Worm (Caenorhabditis elegans) whole organism, L1 larva: ENCODE data around the gene EGAP1.5.
A peak's percentile ranks its signal among the peaks of the same experiment; 100 is the strongest.

Experiments
- C04F5.9 ChIP-seq: sonication (generic microtip); optimal IDR thresholded peaks from 2 replicates; lab custom pipeline; 2016; ENCODE audit warnings: missing genetic modification characterization, missing compliant biosample characterization
- C16A3.4 ChIP-seq: fragments of 150-350 bp; optimal IDR thresholded peaks from 2 replicates; lab custom pipeline; 2014; ENCODE audit warnings: missing biosample characterization, missing genetic modification characterization
- blmp-1 ChIP-seq: fragments of 150-350 bp; optimal IDR thresholded peaks from 2 replicates; lab custom pipeline; 2014; ENCODE audit warnings: missing biosample characterization, missing genetic modification characterization
- ceh-88 ChIP-seq: fragments of 200-800 bp; sonication (Bioruptor generic); IDR thresholded peaks from 2 replicates; pipeline ENCODE4 v1.3.6; 2022; ENCODE audit warnings: missing genetic modification characterization, missing compliant biosample characterization
- dpl-1 ChIP-seq, 3 experiments: fragments of 150-350 bp in 2 of 3; sonication (generic microtip) in 1 of 3; optimal IDR thresholded peaks; 2 replicates each; lab custom pipeline; 2014 to 2017; ENCODE audit warnings: missing biosample characterization in 3 of 3, missing genetic modification characterization in 3 of 3, missing genetic modification reagents in 3 of 3
- dsc-1 ChIP-seq: sonication (generic microtip); optimal IDR thresholded peaks from 2 replicates; lab custom pipeline; 2016; ENCODE audit warnings: mild to moderate bottlenecking, missing genetic modification characterization, missing compliant biosample characterization
- efl-1 ChIP-seq, 4 experiments: fragments of 150-350 bp; optimal IDR thresholded peaks in 3 of 4; peaks in 1 of 4; 1 replicate in 1 of 4; 2 replicates in 3 of 4; lab custom pipeline; 2014; ENCODE audit warnings: missing biosample characterization in 2 of 4, missing genetic modification characterization in 2 of 4, missing genetic modification reagents in 2 of 4
- egl-13 ChIP-seq: sonication (generic microtip); optimal IDR thresholded peaks from 2 replicates; lab custom pipeline; 2016; ENCODE audit warnings: missing genotype, missing genetic modification reagents, missing genetic modification characterization, missing compliant biosample characterization
- egl-27 ChIP-seq, 2 experiments: fragments of 150-350 bp in 1 of 2; sonication (generic microtip); optimal IDR thresholded peaks; 3 replicates each; lab custom pipeline; 2017 to 2018; ENCODE audit warnings: missing biosample characterization in 2 of 2, missing genetic modification characterization in 2 of 2, missing genetic modification reagents in 2 of 2
- elt-2 ChIP-seq: sonication (generic microtip); optimal IDR thresholded peaks from 2 replicates; lab custom pipeline; 2016; ENCODE audit warnings: missing genetic modification characterization, mild to moderate bottlenecking, inconsistent platforms, missing compliant biosample characterization, missing genetic modification reagents
- elt-3 ChIP-seq, 6 experiments: fragments of 150-350 bp in 1 of 6; sonication (generic microtip); optimal IDR thresholded peaks; 2 replicates each; lab custom pipeline; 2017 to 2018; ENCODE audit warnings: missing biosample characterization in 6 of 6, missing genetic modification characterization in 6 of 6, inconsistent platforms in 1 of 6
- fkh-10 ChIP-seq: sonication (generic microtip); optimal IDR thresholded peaks from 2 replicates; lab custom pipeline; 2017; ENCODE audit warnings: missing biosample characterization, missing genetic modification reagents, missing genetic modification characterization
- fkh-4 ChIP-seq: sonication (generic microtip); optimal IDR thresholded peaks from 2 replicates; lab custom pipeline; 2016; ENCODE audit warnings: missing compliant biosample characterization, missing genetic modification characterization, borderline replicate concordance
- fos-1 ChIP-seq: fragments of 150-350 bp; optimal IDR thresholded peaks from 2 replicates; lab custom pipeline; 2014; ENCODE audit warnings: missing biosample characterization, missing genetic modification characterization
- grh-1 ChIP-seq: fragments of 200-800 bp; sonication (Bioruptor generic); IDR thresholded peaks from 2 replicates; pipeline ENCODE4 v1.3.6; 2022; ENCODE audit warnings: missing genetic modification reagents, missing genetic modification characterization, missing compliant biosample characterization
- hlh-17 ChIP-seq: fragments of 200-800 bp; sonication (Bioruptor generic); optimal IDR thresholded peaks from 2 replicates; lab custom pipeline; 2018; ENCODE audit warnings: missing genetic modification characterization, mild to moderate bottlenecking, missing compliant biosample characterization, moderate library complexity, borderline replicate concordance
- hpl-2 ChIP-seq: fragments of 150-350 bp; optimal IDR thresholded peaks from 2 replicates; lab custom pipeline; 2014; ENCODE audit warnings: missing biosample characterization, missing genetic modification reagents, missing genetic modification characterization
- isw-1 ChIP-seq: fragments of 200-800 bp; sonication (Bioruptor generic); IDR thresholded peaks from 2 replicates; pipeline ENCODE4 v1.3.6; 2022; ENCODE audit warnings: missing genetic modification characterization, missing compliant biosample characterization
- jun-1 ChIP-seq: fragments of 150-350 bp; optimal IDR thresholded peaks from 2 replicates; lab custom pipeline; 2014; ENCODE audit warnings: missing biosample characterization, missing genetic modification reagents, missing genetic modification characterization
- lin-13 ChIP-seq: fragments of 150-350 bp; optimal IDR thresholded peaks from 2 replicates; lab custom pipeline; 2014; ENCODE audit warnings: missing biosample characterization, missing genetic modification reagents, missing genetic modification characterization
- lin-35 ChIP-seq, 2 experiments: fragments of 150-350 bp; optimal IDR thresholded peaks; 2 replicates each; lab custom pipeline; 2014; ENCODE audit warnings: missing biosample characterization in 2 of 2, missing genetic modification characterization in 2 of 2, missing genetic modification reagents in 2 of 2
- mdl-1 ChIP-seq, 2 experiments: fragments of 150-350 bp; optimal IDR thresholded peaks; 2 replicates each; lab custom pipeline; 2014 to 2017; ENCODE audit warnings: missing biosample characterization in 2 of 2, missing genetic modification characterization in 2 of 2, inconsistent platforms in 1 of 2
- mef-2 ChIP-seq: fragments of 150-350 bp; optimal IDR thresholded peaks from 2 replicates; lab custom pipeline; 2014; ENCODE audit warnings: missing biosample characterization, missing genetic modification characterization
- nhr-76 ChIP-seq: sonication (generic microtip); optimal IDR thresholded peaks from 2 replicates; lab custom pipeline; 2017; ENCODE audit warnings: missing biosample characterization, missing genetic modification characterization
- nhr-85 ChIP-seq: sonication (generic microtip); peaks from one replicate; lab custom pipeline; 2016; ENCODE audit warnings: missing genetic modification characterization, inconsistent platforms, missing compliant biosample characterization
- pag-3 ChIP-seq: sonication (generic microtip); optimal IDR thresholded peaks from 2 replicates; lab custom pipeline; 2017; ENCODE audit warnings: missing genetic modification characterization, mild to moderate bottlenecking, missing compliant biosample characterization, antibody characterized with exemption, borderline replicate concordance; ENCODE audit not compliant: insufficient read depth
- pax-3 ChIP-seq: fragments of 200-800 bp; sonication (Bioruptor generic); optimal IDR thresholded peaks from 2 replicates; lab custom pipeline; 2018; ENCODE audit warnings: mild to moderate bottlenecking, missing genetic modification characterization, moderate library complexity, missing compliant biosample characterization
- pqm-1 ChIP-seq: sonication (generic microtip); optimal IDR thresholded peaks from 3 replicates; lab custom pipeline; 2017; ENCODE audit warnings: missing biosample characterization, missing genetic modification characterization
- snpc-4 ChIP-seq: fragments of 150-350 bp; optimal IDR thresholded peaks from 2 replicates; lab custom pipeline; 2014; ENCODE audit warnings: missing biosample characterization, missing genetic modification characterization
- sox-4 ChIP-seq: sonication (generic microtip); optimal IDR thresholded peaks from 2 replicates; lab custom pipeline; 2016; ENCODE audit warnings: missing genetic modification characterization, missing compliant biosample characterization
- unc-130 ChIP-seq: fragments of 150-350 bp; optimal IDR thresholded peaks from 2 replicates; lab custom pipeline; 2017; ENCODE audit warnings: missing biosample characterization, missing genetic modification characterization, inconsistent platforms
- vab-15 ChIP-seq: sonication (generic microtip); optimal IDR thresholded peaks from 2 replicates; lab custom pipeline; 2017; ENCODE audit warnings: missing genotype, mild to moderate bottlenecking, missing genetic modification characterization, missing compliant biosample characterization
- zip-4 ChIP-seq: fragments of 200-800 bp; sonication (Bioruptor generic); optimal IDR thresholded peaks from 2 replicates; lab custom pipeline; 2018; ENCODE audit warnings: mild to moderate bottlenecking, missing genetic modification characterization, moderate library complexity, missing compliant biosample characterization
- ztf-11 ChIP-seq, 2 experiments: sonication (generic microtip); optimal IDR thresholded peaks; 2 replicates each; lab custom pipeline; 2016 to 2017; ENCODE audit warnings: missing genetic modification characterization in 2 of 2, missing biosample characterization in 1 of 2, missing compliant biosample characterization in 1 of 2

EGAP1.5 gene

ce11 chrIII:5906059-5906458 is 25.5 kb upstream of the EGAP1.5 start, which contains the start of gene dpff-1 (continued):
- TF ChIP-seq ztf-11 (tag; optimal IDR thresholded peaks at IDR 0.05; lab: Kevin White, UChicago) = no peak
- no peak for TF ChIP-seq nhr-85
- TF ChIP-seq pag-3 (tag; lab: Kevin White, UChicago) = no peak
- TF ChIP-seq lin-13 (GFP tag; lab: Kevin White, UChicago) = no peak
- TF ChIP-seq nhr-76 = no peak
- TF ChIP-seq efl-1 (optimal IDR thresholded peaks at IDR 0.05; lab: Kevin White, UChicago) = peak; percentile 42 to 47
- peak; percentile 31 to 93 for TF ChIP-seq efl-1 (GFP tag; optimal IDR thresholded peaks at IDR 0.05 in 1 of 2; lab: Kevin White, UChicago)
- peak; percentile 11 for TF ChIP-seq unc-130 (tag; lab: Kevin White, UChicago)
- no peak for TF ChIP-seq fos-1
- TF ChIP-seq vab-15 (tag; lab: Kevin White, UChicago) = no peak
- TF ChIP-seq egl-13 (tag; lab: Kevin White, UChicago) = no peak
- TF ChIP-seq fkh-10 (GFP tag; lab: Kevin White, UChicago) = no peak

DNA sequence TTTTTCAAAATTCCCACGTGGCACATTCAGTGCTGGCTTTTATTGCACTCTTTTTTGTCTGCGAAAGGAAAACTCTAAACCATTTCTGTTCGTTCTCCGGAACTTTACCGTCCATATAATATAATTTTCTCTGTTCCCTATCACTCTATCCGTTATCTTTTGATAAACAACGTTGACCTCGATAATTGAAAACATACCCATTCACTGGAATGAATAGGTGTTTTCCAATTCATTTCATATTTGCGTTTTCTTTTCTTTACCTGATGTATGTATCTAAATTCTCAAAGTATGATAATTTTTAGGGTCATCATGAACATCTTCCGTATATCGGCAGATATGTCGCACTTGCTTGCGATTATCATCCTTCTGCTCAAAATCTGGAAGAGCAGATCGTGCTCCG is 24.8 kb upstream of the EGAP1.5 start, which contains the start of gene erd-2.2:
Gene erd-2.2 (plus strand): TSS at position 301 of the 400 bp plus-strand sequence.
- TF ChIP-seq dpl-1 (GFP tag; optimal IDR thresholded peaks at IDR 0.05; lab: Kevin White, UChicago) (no peak), isw-1 (no peak), C16A3.4 (tag; lab: Kevin White, UChicago) (no peak), mef-2 (tag; lab: Kevin White, UChicago) (no peak), ceh-88 (no peak), ztf-11 (tag; optimal IDR thresholded peaks at IDR 0.05; lab: Kevin White, UChicago) (no peak), blmp-1 (tag; lab: Kevin White, UChicago) (peak; percentile 30), unc-130 (tag; lab: Kevin White, UChicago) (no peak), dsc-1 (tag; lab: Kevin White, UChicago) (no peak), pax-3 (tag; lab: Kevin White, UChicago) (no peak), snpc-4 (no peak), hlh-17 (GFP tag; lab: Kevin White, UChicago) (no peak), egl-27 (tag; optimal IDR thresholded peaks at IDR 0.05; lab: Kevin White, UChicago) (no peak), pqm-1 (tag; lab: Kevin White, UChicago) (no peak), elt-3 (tag; optimal IDR thresholded peaks at IDR 0.05; lab: Kevin White, UChicago) (no peak), zip-4 (GFP tag; lab: Kevin White, UChicago) (no peak), mdl-1 (tag; optimal IDR thresholded peaks at IDR 0.05; lab: Kevin White, UChicago) (no peak), nhr-85 (peak; percentile 43), efl-1 (optimal IDR thresholded peaks at IDR 0.05; lab: Kevin White, UChicago) (no peak), efl-1 (GFP tag; optimal IDR thresholded peaks at IDR 0.05 in 1 of 2; lab: Kevin White, UChicago) (peak in 1 of 2 experiments; percentile 31), sox-4 (tag; lab: Kevin White, UChicago) (no peak)

- TF ChIP-seq C04F5.9 (tag; lab: Kevin White, UChicago) (no peak), sox-4 (tag; lab: Kevin White, UChicago) (no peak), fkh-10 (GFP tag; lab: Kevin White, UChicago) (no peak), blmp-1 (tag; lab: Kevin White, UChicago) (no peak), grh-1 (GFP tag; lab: Robert Waterston, UW) (no peak), snpc-4 (no peak)
- TF ChIP-seq, all 84 proteins: peak for 0
These were observed 23.1 kb upstream of the EGAP1.5 start, which contains the start of gene C28H8.3 for ce11 chrIII:5908408-5908807. TSS of gene C28H8.3 (plus strand) at chrIII:5908700.

DNA sequence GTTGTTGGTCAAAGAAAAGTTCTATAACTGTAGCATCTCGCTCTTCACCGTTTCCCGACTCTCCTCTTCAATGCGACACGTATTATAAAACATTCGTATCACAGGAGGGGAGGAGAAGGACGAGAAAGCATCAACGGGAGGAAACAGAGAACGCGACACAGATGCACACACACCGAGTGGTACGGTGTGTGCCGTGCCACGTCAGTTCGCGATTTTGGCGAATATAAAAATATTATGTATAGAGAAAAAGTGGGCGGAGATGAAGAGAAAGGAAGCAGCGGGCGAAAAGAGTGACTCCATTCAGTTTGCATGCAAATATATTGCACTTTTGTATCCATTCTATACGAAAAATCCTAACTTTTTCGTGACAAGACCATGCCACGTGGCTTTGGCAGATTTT is 16.8 kb upstream of the EGAP1.5 start:
- TF ChIP-seq elt-2 (tag; lab: Kevin White, UChicago) (peak; percentile 14), egl-13 (tag; lab: Kevin White, UChicago) (no peak)

- TF ChIP-seq fkh-4 (tag; lab: Kevin White, UChicago) (no peak), elt-2 (tag; lab: Kevin White, UChicago) (peak; percentile 34), efl-1 (optimal IDR thresholded peaks at IDR 0.05; lab: Kevin White, UChicago) (no peak), efl-1 (GFP tag; optimal IDR thresholded peaks at IDR 0.05 in 1 of 2; lab: Kevin White, UChicago) (peak in 1 of 2 experiments; percentile 55), hpl-2 (no peak), lin-35 (GFP tag; optimal IDR thresholded peaks at IDR 0.05; lab: Kevin White, UChicago) (peak in 1 of 2 experiments; percentile 31), jun-1 (no peak)
These were observed 15.6 kb upstream of the EGAP1.5 start for ce11 chrIII:5915926-5916325.
